Fruit fly (Drosophila melanogaster) whole organism: ENCODE measurements around the gene CG34034.
"Not testable (repeated sequence)": the region's sequence is repeated elsewhere in the genome, so short reads cannot be mapped to it uniquely, and the experiment has no call there.

Experiments
- CG8478 ChIP-seq: fragments of >200 bp; optimal IDR thresholded peaks from 2 replicates; lab custom pipeline; 2018; ENCODE audit warnings: inconsistent platforms
- Dll ChIP-seq: fragments of >200 bp; optimal IDR thresholded peaks from 2 replicates; lab custom pipeline; 2017
- EcR ChIP-seq, 2 experiments: fragments of >200 bp; optimal IDR thresholded peaks; 2 replicates each; lab custom pipeline; 2017; ENCODE audit warnings: missing biosample characterization in 2 of 2, missing genetic modification characterization in 2 of 2, missing genetic modification reagents in 2 of 2
- pan ChIP-seq: fragments of >200 bp; optimal IDR thresholded peaks from 2 replicates; lab custom pipeline; 2017
- psq ChIP-seq: fragments of >200 bp; optimal IDR thresholded peaks from 2 replicates; lab custom pipeline; 2017
- usp ChIP-seq: fragments of >200 bp; optimal IDR thresholded peaks from 2 replicates; lab custom pipeline; 2017; ENCODE audit warnings: missing biosample characterization, missing genetic modification characterization, mixed read lengths

Gene CG34034

dm6 chr3R:21748954-21749920, 10.3 kb upstream of the CG34034 start, which contains the start of gene CG31233:
TSS of gene CG31233 (plus strand) at chr3R:21749853.
- TF ChIP-seq pan (no peak), CG8478 (lab: Kevin White, UChicago) (no peak), psq (lab: Kevin White, UChicago) (no peak), Dll (lab: Kevin White, UChicago) (no peak), EcR (GFP tag; optimal IDR thresholded peaks at IDR 0.05; lab: Kevin White, UChicago) (no peak)

dm6 chr3R:21745887-21746286, 7.0 kb upstream of the CG34034 start:
- no peak for TF ChIP-seq usp (GFP tag; lab: Kevin White, UChicago)
- no peak for TF ChIP-seq Dll (lab: Kevin White, UChicago)
- no peak for TF ChIP-seq CG8478 (lab: Kevin White, UChicago)
- TF ChIP-seq psq (lab: Kevin White, UChicago), result no peak
- TF ChIP-seq pan, result no peak
- no peak for TF ChIP-seq EcR (GFP tag; optimal IDR thresholded peaks at IDR 0.05; lab: Kevin White, UChicago)

- no peak for TF ChIP-seq usp (GFP tag; lab: Kevin White, UChicago)
- no peak for TF ChIP-seq psq (lab: Kevin White, UChicago)
- no peak for TF ChIP-seq EcR (GFP tag; optimal IDR thresholded peaks at IDR 0.05; lab: Kevin White, UChicago)
- TF ChIP-seq pan, result no peak
Observed at dm6 chr3R:21744988-21745387, 6.1 kb upstream of the CG34034 start, which contains the start of gene CG31343. TSS of gene CG31343 (plus strand) at chr3R:21745266.

dm6 chr3R:21740766-21741350, 1.9 kb upstream of the CG34034 start:
- TF ChIP-seq usp (GFP tag; lab: Kevin White, UChicago) (no peak), Dll (lab: Kevin White, UChicago) (no peak), EcR (GFP tag; optimal IDR thresholded peaks at IDR 0.05; lab: Kevin White, UChicago) (no peak), pan (no peak), psq (lab: Kevin White, UChicago) (no peak), CG8478 (lab: Kevin White, UChicago) (no peak)

- TF ChIP-seq CG8478 (lab: Kevin White, UChicago), result no peak
- no peak for TF ChIP-seq pan
- no peak for TF ChIP-seq usp (GFP tag; lab: Kevin White, UChicago)
- TF ChIP-seq Dll (lab: Kevin White, UChicago), result no peak
- no peak for TF ChIP-seq EcR (GFP tag; optimal IDR thresholded peaks at IDR 0.05; lab: Kevin White, UChicago)
- TF ChIP-seq psq (lab: Kevin White, UChicago), result no peak
Observed at dm6 chr3R:21739750-21740319, 925 bp upstream of the CG34034 start, which contains the start of gene CG5849. TSS of gene CG5849 (plus strand) at chr3R:21740105.

- TF ChIP-seq EcR (GFP tag; optimal IDR thresholded peaks at IDR 0.05; lab: Kevin White, UChicago), result no peak
- no peak for TF ChIP-seq usp (GFP tag; lab: Kevin White, UChicago)
- no peak for TF ChIP-seq CG8478 (lab: Kevin White, UChicago)
- no peak for TF ChIP-seq pan
Observed at dm6 chr3R:21737264-21737663, 1.6 kb downstream of the CG34034 start, which contains the start of gene CG42870. TSS of gene CG42870 (minus strand) at chr3R:21737364.

- TF ChIP-seq usp (GFP tag; lab: Kevin White, UChicago), result no peak
- no peak for TF ChIP-seq EcR (GFP tag; optimal IDR thresholded peaks at IDR 0.05; lab: Kevin White, UChicago)
- TF ChIP-seq pan, result no peak
- no peak for TF ChIP-seq psq (lab: Kevin White, UChicago)
Observed at dm6 chr3R:21736749-21737148, 2.2 kb downstream of the CG34034 start, which contains the start of gene CG42869. TSS of gene CG42869 (minus strand) at chr3R:21736849.

- not testable (repeated sequence) for TF ChIP-seq usp (GFP tag; lab: Kevin White, UChicago); Dll (lab: Kevin White, UChicago); CG8478 (lab: Kevin White, UChicago)
Observed at dm6 chr3R:21736196-21736595, 2.7 kb downstream of the CG34034 start, which contains the start of gene Sfp93F. TSS of gene Sfp93F (minus strand) at chr3R:21736296.

dm6 chr3R:21732901-21733300, 6.0 kb downstream of the CG34034 start:
- TF ChIP-seq EcR (GFP tag; optimal IDR thresholded peaks at IDR 0.05; lab: Kevin White, UChicago), result no peak
- TF ChIP-seq Dll (lab: Kevin White, UChicago), result no peak
- TF ChIP-seq usp (GFP tag; lab: Kevin White, UChicago), result no peak
- no peak for TF ChIP-seq psq (lab: Kevin White, UChicago)
- no peak for TF ChIP-seq CG8478 (lab: Kevin White, UChicago)
- TF ChIP-seq pan, result no peak

- TF ChIP-seq EcR (GFP tag; optimal IDR thresholded peaks at IDR 0.05; lab: Kevin White, UChicago) (no peak), CG8478 (lab: Kevin White, UChicago) (no peak), usp (GFP tag; lab: Kevin White, UChicago) (no peak), Dll (lab: Kevin White, UChicago) (no peak)
Observed at dm6 chr3R:21731682-21732081, 7.2 kb downstream of the CG34034 start.

dm6 chr3R:21730955-21731354, 8.0 kb downstream of the CG34034 start:
- no peak for TF ChIP-seq pan
- TF ChIP-seq psq (lab: Kevin White, UChicago), result no peak
- TF ChIP-seq CG8478 (lab: Kevin White, UChicago), result no peak
- TF ChIP-seq usp (GFP tag; lab: Kevin White, UChicago), result no peak
- no peak for TF ChIP-seq Dll (lab: Kevin White, UChicago)
- no peak for TF ChIP-seq EcR (GFP tag; optimal IDR thresholded peaks at IDR 0.05; lab: Kevin White, UChicago)
